Fruit fly (Drosophila melanogaster) whole organism, embryonic: ENCODE results near the gene CG14795.
A peak's percentile ranks its signal among the peaks of the same experiment; 100 is the strongest.

Source experiments
- BEAF-32 ChIP-seq: fragments of 200-800 bp; sonication (Bioruptor generic); optimal IDR thresholded peaks from 3 replicates; lab custom pipeline; 2017; ENCODE audit warnings: missing biosample characterization, missing genetic modification characterization, mild to moderate bottlenecking, moderate library complexity, missing genetic modification reagents
- CG10431 ChIP-seq: fragments of 200-800 bp; sonication (Bioruptor generic); optimal IDR thresholded peaks from 3 replicates; lab custom pipeline; 2018; ENCODE audit warnings: missing biosample characterization, mild to moderate bottlenecking, missing genetic modification characterization
- CG11247 ChIP-seq: fragments of 200-800 bp; sonication (Bioruptor generic); IDR thresholded peaks from 2 replicates; pipeline ENCODE4 v1.3.6; 2022; ENCODE audit warnings: missing biosample characterization, missing genetic modification characterization
- CG1233 ChIP-seq: fragments of 200-800 bp; sonication (Bioruptor generic); optimal IDR thresholded peaks from 4 replicates; lab custom pipeline; 2018; ENCODE audit warnings: missing biosample characterization, mild to moderate bottlenecking, missing genetic modification characterization
- CG12769 ChIP-seq: fragments of 200-800 bp; sonication (Bioruptor generic); optimal IDR thresholded peaks from 2 replicates; lab custom pipeline; 2019; ENCODE audit warnings: missing biosample characterization, mild to moderate bottlenecking, missing genetic modification characterization, moderate library complexity
- CG15514 ChIP-seq: fragments of 200-800 bp; sonication (Bioruptor generic); optimal IDR thresholded peaks from 3 replicates; lab custom pipeline; 2017; ENCODE audit warnings: missing biosample characterization, missing genetic modification characterization, mild to moderate bottlenecking, moderate library complexity, missing genetic modification reagents
- CG18262 ChIP-seq: fragments of 200-800 bp; optimal IDR thresholded peaks from 3 replicates; lab custom pipeline; 2019; ENCODE audit warnings: missing biosample characterization, mild to moderate bottlenecking, missing genetic modification characterization, moderate library complexity
- CG18619 ChIP-seq: fragments of 200-800 bp; sonication (Bioruptor generic); optimal IDR thresholded peaks from 3 replicates; lab custom pipeline; 2017; ENCODE audit warnings: missing biosample characterization, mild to moderate bottlenecking, missing genetic modification characterization
- CG32772 ChIP-seq: fragments of 200-800 bp; sonication (Bioruptor generic); IDR thresholded peaks from 2 replicates; pipeline ENCODE4 v1.3.6; 2022; ENCODE audit warnings: missing biosample characterization, missing genetic modification characterization
- CG3281 ChIP-seq: fragments of 200-800 bp; sonication (Bioruptor generic); optimal IDR thresholded peaks from 3 replicates; lab custom pipeline; 2017; ENCODE audit warnings: missing biosample characterization, mild to moderate bottlenecking, missing genetic modification characterization
- CG4424 ChIP-seq: fragments of 200-800 bp; sonication (Bioruptor generic); optimal IDR thresholded peaks from 3 replicates; lab custom pipeline; 2016; ENCODE audit warnings: missing biosample characterization, missing genetic modification characterization
- CG4820 ChIP-seq: fragments of 200-800 bp; sonication (Bioruptor generic); optimal IDR thresholded peaks from 3 replicates; lab custom pipeline; 2016; ENCODE audit warnings: missing biosample characterization, missing genetic modification characterization
- CG6272 ChIP-seq: fragments of 200-800 bp; sonication (Bioruptor generic); IDR thresholded peaks from 2 replicates; pipeline ENCODE4 v1.3.6; 2022; ENCODE audit warnings: missing biosample characterization, missing genetic modification characterization
- CG7357 ChIP-seq: fragments of 200-800 bp; sonication (Bioruptor generic); IDR thresholded peaks from 3 replicates; pipeline ENCODE4 v1.3.6; 2022; ENCODE audit warnings: missing biosample characterization, missing genetic modification characterization
- CG7928 ChIP-seq: fragments of 200-800 bp; sonication (Bioruptor generic); optimal IDR thresholded peaks from 2 replicates; lab custom pipeline; 2017; ENCODE audit warnings: missing biosample characterization, mild to moderate bottlenecking, missing genetic modification characterization
- CG9797 ChIP-seq: fragments of 200-800 bp; sonication (Bioruptor generic); optimal IDR thresholded peaks from 3 replicates; lab custom pipeline; 2018; ENCODE audit warnings: missing biosample characterization, mild to moderate bottlenecking, missing genetic modification characterization
- CTCF ChIP-seq: fragments of 200-800 bp; sonication (Bioruptor generic); optimal IDR thresholded peaks from 2 replicates; lab custom pipeline; 2017; ENCODE audit warnings: missing biosample characterization, mild to moderate bottlenecking, missing genetic modification characterization, moderate library complexity
- D19A ChIP-seq: fragments of 200-800 bp; optimal IDR thresholded peaks from 3 replicates; lab custom pipeline; 2019; ENCODE audit warnings: missing biosample characterization, mild to moderate bottlenecking, missing genetic modification characterization, moderate library complexity
- Gug ChIP-seq: fragments of 200-800 bp; sonication (Bioruptor generic); IDR thresholded peaks from 4 replicates; pipeline ENCODE4 v1.3.6; 2022; ENCODE audit warnings: missing biosample characterization, missing genetic modification characterization
- Nf-YC ChIP-seq: fragments of 200-800 bp; optimal IDR thresholded peaks from 3 replicates; lab custom pipeline; 2019; ENCODE audit warnings: missing biosample characterization, mild to moderate bottlenecking, missing genetic modification characterization, moderate library complexity
- Opbp ChIP-seq: fragments of 200-800 bp; sonication (Bioruptor generic); IDR thresholded peaks from 3 replicates; pipeline ENCODE4 v1.3.6; 2022; ENCODE audit warnings: missing biosample characterization, missing genetic modification characterization; ENCODE audit not compliant: partially characterized antibody
- Optix ChIP-seq: fragments of 200-800 bp; sonication (Bioruptor generic); IDR thresholded peaks from 3 replicates; pipeline ENCODE4 v1.3.6; 2022; ENCODE audit warnings: missing biosample characterization, missing genetic modification characterization
- Stat92E ChIP-seq, 3 experiments: fragments of >200 bp in 2 of 3; fragments of 200-800 bp in 1 of 3; sonication (Bioruptor generic) in 1 of 3; optimal IDR thresholded peaks; 2 replicates each; lab custom pipeline; 2017 to 2019; ENCODE audit warnings: missing biosample characterization in 3 of 3, missing genetic modification characterization in 3 of 3, mild to moderate bottlenecking in 1 of 3, moderate library complexity in 1 of 3
- ab ChIP-seq: fragments of 200-800 bp; sonication (Bioruptor generic); optimal IDR thresholded peaks from 2 replicates; lab custom pipeline; 2016; ENCODE audit warnings: missing biosample characterization, missing genetic modification characterization
- al ChIP-seq: fragments of 200-800 bp; sonication (Bioruptor generic); IDR thresholded peaks from 2 replicates; pipeline ENCODE4 v1.3.6; 2022; ENCODE audit warnings: missing biosample characterization, missing genetic modification characterization
- amos ChIP-seq: fragments of 200-800 bp; sonication (Bioruptor generic); IDR thresholded peaks from 2 replicates; pipeline ENCODE4 v1.3.6; 2022; ENCODE audit warnings: missing biosample characterization, missing genetic modification characterization; ENCODE audit not compliant: partially characterized antibody
- caup ChIP-seq: fragments of 200-800 bp; sonication (Bioruptor generic); optimal IDR thresholded peaks from 3 replicates; lab custom pipeline; 2017; ENCODE audit warnings: missing biosample characterization, mild to moderate bottlenecking, missing genetic modification characterization, moderate library complexity; ENCODE audit not compliant: severe bottlenecking
- chinmo ChIP-seq: fragments of 200-800 bp; sonication (Bioruptor generic); IDR thresholded peaks from 4 replicates; pipeline ENCODE4 v1.3.6; 2022; ENCODE audit warnings: missing biosample characterization, missing genetic modification characterization; ENCODE audit not compliant: partially characterized antibody
- croc ChIP-seq: fragments of 200-800 bp; sonication (Bioruptor generic); conservative IDR thresholded peaks from 3 replicates; pipeline ENCODE4 v1.3.6; 2022; ENCODE audit warnings: missing biosample characterization, missing genetic modification characterization
- disco-r ChIP-seq: fragments of 200-800 bp; sonication (Bioruptor generic); optimal IDR thresholded peaks from 2 replicates; lab custom pipeline; 2016; ENCODE audit warnings: missing biosample characterization, missing genetic modification characterization
- ham ChIP-seq: fragments of 200-800 bp; sonication (Bioruptor generic); IDR thresholded peaks from 2 replicates; pipeline ENCODE4 v1.3.6; 2022; ENCODE audit warnings: missing biosample characterization, missing genetic modification characterization
- her ChIP-seq: fragments of 200-800 bp; sonication (Bioruptor generic); optimal IDR thresholded peaks from 2 replicates; lab custom pipeline; 2016; ENCODE audit warnings: missing biosample characterization, missing genetic modification characterization
- inv ChIP-seq: fragments of 200-800 bp; sonication (Bioruptor generic); IDR thresholded peaks from 2 replicates; pipeline ENCODE4 v1.3.6; 2022; ENCODE audit warnings: missing biosample characterization, missing genetic modification characterization; ENCODE audit not compliant: partially characterized antibody
- ken ChIP-seq: fragments of 200-800 bp; sonication (Bioruptor generic); IDR thresholded peaks from 3 replicates; pipeline ENCODE4 v1.3.6; 2022; ENCODE audit warnings: missing biosample characterization, missing genetic modification characterization
- kni ChIP-seq: fragments of 200-800 bp; sonication (Bioruptor generic); optimal IDR thresholded peaks from 3 replicates; lab custom pipeline; 2017; ENCODE audit warnings: mild to moderate bottlenecking, missing biosample characterization, missing genetic modification reagents, missing genetic modification characterization
- knrl ChIP-seq: fragments of 200-800 bp; sonication (Bioruptor generic); IDR thresholded peaks from 3 replicates; pipeline ENCODE4 v1.3.6; 2022; ENCODE audit warnings: missing biosample characterization, missing genetic modification characterization; ENCODE audit not compliant: partially characterized antibody
- mam ChIP-seq: fragments of 200-800 bp; sonication (Bioruptor generic); optimal IDR thresholded peaks from 3 replicates; lab custom pipeline; 2016; ENCODE audit warnings: missing biosample characterization, missing genetic modification characterization
- mirr ChIP-seq: fragments of 200-800 bp; sonication (Bioruptor generic); optimal IDR thresholded peaks from 3 replicates; lab custom pipeline; 2018; ENCODE audit warnings: missing biosample characterization, mild to moderate bottlenecking, missing genetic modification characterization
- nerfin-1 ChIP-seq: fragments of 200-800 bp; sonication (Bioruptor generic); optimal IDR thresholded peaks from 3 replicates; lab custom pipeline; 2019; ENCODE audit warnings: missing biosample characterization, mild to moderate bottlenecking, missing genetic modification characterization, moderate library complexity
- prd ChIP-seq, 3 experiments: fragments of >200 bp in 2 of 3; fragments of 200-800 bp in 1 of 3; sonication (Bioruptor generic) in 1 of 3; optimal IDR thresholded peaks in 2 of 3; IDR thresholded peaks in 1 of 3; 2 replicates in 2 of 3; 3 replicates in 1 of 3; pipeline versions ENCODE4 v1.3.6 to Lab custom; 2017 to 2022; ENCODE audit warnings: missing biosample characterization in 1 of 3, missing genetic modification characterization in 1 of 3
- repo ChIP-seq: fragments of 200-800 bp; sonication (Bioruptor generic); optimal IDR thresholded peaks from 2 replicates; lab custom pipeline; 2016; ENCODE audit warnings: missing biosample characterization, missing genetic modification characterization
- row ChIP-seq: fragments of 200-800 bp; sonication (Bioruptor generic); IDR thresholded peaks from 3 replicates; pipeline ENCODE4 v1.3.6; 2022; ENCODE audit warnings: missing biosample characterization, missing genetic modification characterization
- sens ChIP-seq: fragments of 200-800 bp; sonication (Bioruptor generic); peaks from one replicate; lab custom pipeline; 2016; ENCODE audit warnings: missing biosample characterization, missing genetic modification characterization
- sna ChIP-seq: fragments of 200-800 bp; sonication (Bioruptor generic); IDR thresholded peaks from 2 replicates; pipeline ENCODE4 v1.3.6; 2022; ENCODE audit warnings: missing biosample characterization, missing genetic modification characterization; ENCODE audit not compliant: partially characterized antibody
- sob ChIP-seq: fragments of 200-800 bp; sonication (Bioruptor generic); IDR thresholded peaks from 2 replicates; pipeline ENCODE4 v1.3.6; 2022; ENCODE audit warnings: missing biosample characterization, missing genetic modification characterization
- tna ChIP-seq: fragments of 200-800 bp; sonication (Bioruptor generic); IDR thresholded peaks from 2 replicates; pipeline ENCODE4 v1.3.6; 2022; ENCODE audit warnings: missing biosample characterization, missing genetic modification characterization; ENCODE audit not compliant: partially characterized antibody
- unc-4 ChIP-seq: fragments of 200-800 bp; sonication (Bioruptor generic); IDR thresholded peaks from 2 replicates; pipeline ENCODE4 v1.3.6; 2022; ENCODE audit warnings: missing biosample characterization, missing genetic modification characterization; ENCODE audit not compliant: partially characterized antibody
- usp ChIP-seq: fragments of >200 bp; optimal IDR thresholded peaks from 2 replicates; lab custom pipeline; 2017; ENCODE audit warnings: missing biosample characterization, missing genetic modification characterization
- yki ChIP-seq: fragments of >200 bp; optimal IDR thresholded peaks from 3 replicates; lab custom pipeline; 2018
- zfh1 ChIP-seq: fragments of 200-800 bp; sonication (Bioruptor generic); IDR thresholded peaks from 3 replicates; pipeline ENCODE4 v1.3.6; 2022; ENCODE audit warnings: missing biosample characterization, missing genetic modification characterization

CG14795 gene

DNA sequence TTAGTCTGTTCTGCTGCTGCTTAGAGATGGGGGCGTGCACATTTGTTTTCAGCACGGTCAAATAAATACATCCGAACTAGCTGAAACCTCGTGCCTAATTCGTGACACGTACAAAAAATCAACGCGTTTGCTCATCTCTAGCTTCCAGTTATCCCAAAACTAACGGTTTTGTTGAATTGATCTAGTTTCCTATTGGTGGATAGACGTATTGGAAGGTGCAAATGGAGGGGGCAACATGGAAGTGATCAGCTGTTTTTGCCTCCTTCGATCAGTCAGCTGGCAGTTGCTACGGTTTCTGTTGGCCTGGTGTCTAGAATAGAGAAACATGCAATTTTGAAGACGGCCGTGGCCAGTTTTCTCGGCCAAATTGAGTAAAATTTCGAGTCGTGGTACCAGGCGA is 5.0 kb upstream of the CG14795 start (continued):
- TF ChIP-seq prd (optimal IDR thresholded peaks at IDR 0.05; lab: Kevin White, UChicago) = no peak
- peak; percentile 45; the same call in 1 of the 3 replicates for TF ChIP-seq prd (GFP tag; IDR thresholded peaks at IDR 0.05; lab: Robert Waterston, UW)
- TF ChIP-seq Gug (GFP tag; lab: Robert Waterston, UW) = peak; percentile 47; the same call in 2 of the 4 replicates
- no peak for TF ChIP-seq disco-r (GFP tag; lab: Kevin White, UChicago)
- peak; percentile 14 for TF ChIP-seq CG7928 (GFP tag; lab: Kevin White, UChicago)
- peak in 1 of 3 experiments; percentile 60 for TF ChIP-seq Stat92E (GFP tag; optimal IDR thresholded peaks at IDR 0.05; lab: Kevin White, UChicago)
- peak; percentile 97 for TF ChIP-seq Nf-YC (tag; lab: Kevin White, UChicago)
- TF ChIP-seq ham (GFP tag; lab: Robert Waterston, UW) = no peak
- 0 out of 3 replicates have a peak, but pooled peaks have one; percentile 5 for TF ChIP-seq Optix (GFP tag; lab: Robert Waterston, UW)
- TF ChIP-seq knrl (GFP tag; lab: Robert Waterston, UW) = peak; percentile 89
- no peak for TF ChIP-seq CG32772 (GFP tag; lab: Robert Waterston, UW)
- TF ChIP-seq kni = peak; percentile 99
- peak; percentile 90 for TF ChIP-seq amos (GFP tag; lab: Robert Waterston, UW)
- 0 out of 3 replicates have a peak, but pooled peaks have one; percentile 35 for TF ChIP-seq zfh1 (GFP tag; lab: Robert Waterston, UW)
- TF ChIP-seq CG10431 (GFP tag; lab: Kevin White, UChicago) = peak; percentile 40
- TF ChIP-seq sob (GFP tag; lab: Robert Waterston, UW) = peak; percentile 75
- no peak for TF ChIP-seq croc
- TF ChIP-seq nerfin-1 (tag; lab: Kevin White, UChicago) = no peak
- TF ChIP-seq caup = peak; percentile 36
- TF ChIP-seq sens (GFP tag; lab: Kevin White, UChicago) = peak; percentile 87
- TF ChIP-seq CG11247 = peak; percentile 55
- TF ChIP-seq CG1233 (GFP tag; lab: Kevin White, UChicago) = no peak
- no peak for TF ChIP-seq CG4820 (GFP tag; lab: Kevin White, UChicago)
- TF ChIP-seq mam (GFP tag; lab: Kevin White, UChicago) = peak; percentile 37
- TF ChIP-seq row (GFP tag; lab: Robert Waterston, UW) = peak; percentile 92
- no peak for TF ChIP-seq ab (GFP tag; lab: Kevin White, UChicago)
- peak; percentile 62 for TF ChIP-seq her (GFP tag; lab: Kevin White, UChicago)
- peak; percentile 29 for TF ChIP-seq mirr (GFP tag; lab: Kevin White, UChicago)
- no peak for TF ChIP-seq CG7357 (GFP tag; lab: Robert Waterston, UW)
- no peak for TF ChIP-seq usp
- peak; percentile 4 for TF ChIP-seq CG3281 (GFP tag; lab: Kevin White, UChicago)
- TF ChIP-seq sna (GFP tag; lab: Robert Waterston, UW) = peak; percentile 96
- TF ChIP-seq ken (GFP tag; lab: Robert Waterston, UW) = peak; percentile 30; the same call in 1 of the 3 replicates
- TF ChIP-seq BEAF-32 (GFP tag; lab: Kevin White, UChicago) = peak; percentile 85
- peak; percentile 29 for TF ChIP-seq repo (GFP tag; lab: Kevin White, UChicago)
- no peak for TF ChIP-seq yki (lab: Kevin White, UChicago)
- no peak for TF ChIP-seq CG6272 (GFP tag; lab: Robert Waterston, UW)
- no peak for TF ChIP-seq CTCF
- TF ChIP-seq D19A (tag; lab: Kevin White, UChicago) = peak; percentile 5
- peak; percentile 23; the same call in 1 of the 2 replicates for TF ChIP-seq al (GFP tag; lab: Robert Waterston, UW)
- peak; percentile 29 for TF ChIP-seq CG18262 (tag; lab: Kevin White, UChicago)
- peak; percentile 95 for TF ChIP-seq CG12769
- TF ChIP-seq inv (GFP tag; lab: Robert Waterston, UW) = peak; percentile 86
- TF ChIP-seq CG9797 = peak; percentile 10
- TF ChIP-seq CG4424 (GFP tag; lab: Kevin White, UChicago) = peak; percentile 23
- TF ChIP-seq unc-4 (GFP tag; lab: Robert Waterston, UW) = peak; percentile 88
- TF ChIP-seq Opbp (GFP tag; lab: Robert Waterston, UW) = peak; percentile 93; the same call in 2 of the 3 replicates
- no peak for TF ChIP-seq CG18619 (GFP tag; lab: Kevin White, UChicago)
- TF ChIP-seq CG15514 (GFP tag; lab: Kevin White, UChicago) = peak; percentile 44
- peak; percentile 92 for TF ChIP-seq chinmo
- peak; percentile 77 for TF ChIP-seq tna (GFP tag; lab: Robert Waterston, UW)
